Worm (Caenorhabditis elegans) whole organism, late embryonic: ENCODE results near the gene C02F12.5.

Experiments used
- C08G9.2 ChIP-seq: sonication (generic microtip); optimal IDR thresholded peaks from 2 replicates; lab custom pipeline; 2016; ENCODE audit warnings: mild to moderate bottlenecking, missing genetic modification characterization, moderate library complexity, missing compliant biosample characterization
- C38D4.7 ChIP-seq: fragments of 200-800 bp; sonication (Bioruptor generic); optimal IDR thresholded peaks from 2 replicates; lab custom pipeline; 2018; ENCODE audit warnings: mild to moderate bottlenecking, missing genetic modification characterization, moderate library complexity, missing compliant biosample characterization
- F13H6.1 ChIP-seq: sonication (generic microtip); optimal IDR thresholded peaks from 2 replicates; lab custom pipeline; 2016; ENCODE audit warnings: missing genetic modification characterization, missing compliant biosample characterization
- ahr-1 ChIP-seq: sonication (generic microtip); optimal IDR thresholded peaks from 2 replicates; lab custom pipeline; 2016; ENCODE audit warnings: missing genetic modification characterization, missing compliant biosample characterization
- ceh-14 ChIP-seq: sonication (generic microtip); optimal IDR thresholded peaks from 2 replicates; lab custom pipeline; 2016; ENCODE audit warnings: missing genotype, missing genetic modification characterization, missing compliant biosample characterization
- ceh-18 ChIP-seq: sonication (generic microtip); optimal IDR thresholded peaks from 2 replicates; lab custom pipeline; 2016; ENCODE audit warnings: missing genetic modification characterization, missing compliant biosample characterization
- ceh-19 ChIP-seq: fragments of 200-800 bp; sonication (Bioruptor generic); optimal IDR thresholded peaks from 2 replicates; lab custom pipeline; 2018; ENCODE audit warnings: mild to moderate bottlenecking, missing genetic modification characterization, missing compliant biosample characterization
- ceh-2 ChIP-seq: sonication (generic microtip); optimal IDR thresholded peaks from 2 replicates; lab custom pipeline; 2016; ENCODE audit warnings: missing genotype, missing genetic modification characterization, missing compliant biosample characterization
- ceh-22 ChIP-seq: sonication (generic microtip); optimal IDR thresholded peaks from 2 replicates; lab custom pipeline; 2017; ENCODE audit warnings: missing biosample characterization, missing genetic modification characterization
- ceh-31 ChIP-seq: sonication (generic microtip); optimal IDR thresholded peaks from 2 replicates; lab custom pipeline; 2016; ENCODE audit warnings: missing genetic modification characterization, missing compliant biosample characterization
- ceh-34 ChIP-seq: sonication (generic microtip); optimal IDR thresholded peaks from 2 replicates; lab custom pipeline; 2016; ENCODE audit warnings: mild to moderate bottlenecking, missing genetic modification characterization, missing compliant biosample characterization
- ceh-45 ChIP-seq: fragments of 200-800 bp; sonication (Bioruptor generic); IDR thresholded peaks from 2 replicates; pipeline ENCODE4 v1.3.6; 2022; ENCODE audit warnings: missing genetic modification reagents, missing genetic modification characterization, missing compliant biosample characterization
- ceh-48 ChIP-seq: sonication (generic microtip); optimal IDR thresholded peaks from 2 replicates; lab custom pipeline; 2016; ENCODE audit warnings: missing genetic modification characterization, inconsistent platforms, missing compliant biosample characterization
- dve-1 ChIP-seq: sonication (generic microtip); optimal IDR thresholded peaks from 2 replicates; lab custom pipeline; 2017; ENCODE audit warnings: antibody characterized with exemption, mild to moderate bottlenecking, missing genetic modification characterization, missing compliant biosample characterization
- elt-2 ChIP-seq: sonication (generic microtip); optimal IDR thresholded peaks from 2 replicates; lab custom pipeline; 2016; ENCODE audit warnings: missing genetic modification reagents, missing genetic modification characterization, missing compliant biosample characterization
- elt-4 ChIP-seq: sonication (generic microtip); optimal IDR thresholded peaks from 2 replicates; lab custom pipeline; 2016; ENCODE audit warnings: missing genetic modification characterization, missing compliant biosample characterization
- eyg-1 ChIP-seq: sonication (generic microtip); optimal IDR thresholded peaks from 2 replicates; lab custom pipeline; 2016; ENCODE audit warnings: missing genotype, missing genetic modification characterization, missing compliant biosample characterization
- fax-1 ChIP-seq: sonication (generic microtip); optimal IDR thresholded peaks from 2 replicates; lab custom pipeline; 2016; ENCODE audit warnings: missing genotype, missing genetic modification characterization, missing compliant biosample characterization
- gmeb-2 ChIP-seq: sonication (generic microtip); optimal IDR thresholded peaks from 2 replicates; lab custom pipeline; 2016; ENCODE audit warnings: missing genetic modification characterization, inconsistent platforms, missing compliant biosample characterization
- hlh-13 ChIP-seq: fragments of 200-800 bp; sonication (Bioruptor generic); optimal IDR thresholded peaks from 2 replicates; lab custom pipeline; 2018; ENCODE audit warnings: mild to moderate bottlenecking, missing genetic modification characterization, missing compliant biosample characterization
- hlh-30 ChIP-seq: sonication (generic microtip); optimal IDR thresholded peaks from 2 replicates; lab custom pipeline; 2017; ENCODE audit warnings: antibody characterized with exemption, missing genetic modification characterization, missing compliant biosample characterization; ENCODE audit not compliant: insufficient read depth
- hlh-8 ChIP-seq: sonication (generic microtip); optimal IDR thresholded peaks from 2 replicates; lab custom pipeline; 2016; ENCODE audit warnings: missing genotype, missing genetic modification characterization, missing compliant biosample characterization
- lim-6 ChIP-seq: sonication (generic microtip); optimal IDR thresholded peaks from 2 replicates; lab custom pipeline; 2016; ENCODE audit warnings: missing genetic modification characterization, missing compliant biosample characterization
- lin-11 ChIP-seq: fragments of 200-800 bp; sonication (Bioruptor generic); optimal IDR thresholded peaks from 2 replicates; lab custom pipeline; 2018; ENCODE audit warnings: mild to moderate bottlenecking, missing genetic modification characterization, missing compliant biosample characterization
- madf-2 ChIP-seq: sonication (generic microtip); optimal IDR thresholded peaks from 2 replicates; lab custom pipeline; 2017; ENCODE audit warnings: missing genetic modification characterization, missing compliant biosample characterization
- mec-3 ChIP-seq: sonication (generic microtip); optimal IDR thresholded peaks from 2 replicates; lab custom pipeline; 2016; ENCODE audit warnings: borderline replicate concordance, missing genetic modification characterization, missing compliant biosample characterization
- nhr-232 ChIP-seq: sonication (generic microtip); optimal IDR thresholded peaks from 2 replicates; lab custom pipeline; 2016; ENCODE audit warnings: missing genetic modification characterization, missing compliant biosample characterization
- npax-4 ChIP-seq: sonication (generic microtip); optimal IDR thresholded peaks from 2 replicates; lab custom pipeline; 2016; ENCODE audit warnings: missing genetic modification characterization, missing compliant biosample characterization
- odd-2 ChIP-seq: sonication (generic microtip); optimal IDR thresholded peaks from 2 replicates; lab custom pipeline; 2017; ENCODE audit warnings: antibody characterized with exemption, mild to moderate bottlenecking, missing genetic modification characterization, missing compliant biosample characterization
- pat-9 ChIP-seq: fragments of 200-800 bp; sonication (Bioruptor generic); optimal IDR thresholded peaks from 2 replicates; lab custom pipeline; 2018; ENCODE audit warnings: mild to moderate bottlenecking, missing genetic modification characterization, moderate library complexity, missing compliant biosample characterization
- pax-1 ChIP-seq: fragments of 150-350 bp; optimal IDR thresholded peaks from 2 replicates; lab custom pipeline; 2014; ENCODE audit warnings: missing biosample characterization, missing genetic modification characterization
- pha-4 ChIP-seq: fragments of 150-350 bp; optimal IDR thresholded peaks from 2 replicates; lab custom pipeline; 2018; ENCODE audit warnings: missing biosample characterization, missing genetic modification reagents, missing genetic modification characterization
- pqm-1 ChIP-seq: sonication (generic microtip); optimal IDR thresholded peaks from 2 replicates; lab custom pipeline; 2016; ENCODE audit warnings: missing genetic modification characterization, missing compliant biosample characterization
- pros-1 ChIP-seq: fragments of 150-350 bp; optimal IDR thresholded peaks from 2 replicates; lab custom pipeline; 2014; ENCODE audit warnings: missing biosample characterization, missing genetic modification reagents, missing genetic modification characterization
- ref-2 ChIP-seq: sonication (generic microtip); optimal IDR thresholded peaks from 2 replicates; lab custom pipeline; 2016; ENCODE audit warnings: missing genetic modification characterization, missing compliant biosample characterization
- sdc-2 ChIP-seq: sonication (generic microtip); optimal IDR thresholded peaks from 2 replicates; lab custom pipeline; 2016; ENCODE audit warnings: missing genotype, missing genetic modification characterization, missing compliant biosample characterization
- sox-2 ChIP-seq: fragments of 200-800 bp; sonication (Bioruptor generic); IDR thresholded peaks from 2 replicates; pipeline ENCODE4 v1.3.6; 2022; ENCODE audit warnings: missing genetic modification reagents, missing genetic modification characterization, missing compliant biosample characterization
- sox-4 ChIP-seq: sonication (generic microtip); optimal IDR thresholded peaks from 2 replicates; lab custom pipeline; 2017; ENCODE audit warnings: mild to moderate bottlenecking, missing genetic modification characterization, inconsistent platforms, missing compliant biosample characterization
- tbx-2 ChIP-seq: sonication (generic microtip); optimal IDR thresholded peaks from 2 replicates; lab custom pipeline; 2016; ENCODE audit warnings: missing genetic modification characterization, missing compliant biosample characterization
- tbx-7 ChIP-seq: sonication (generic microtip); optimal IDR thresholded peaks from 2 replicates; lab custom pipeline; 2016; ENCODE audit warnings: missing genotype, missing genetic modification characterization, missing compliant biosample characterization
- unc-3 ChIP-seq, 2 experiments: fragments of 200-800 bp in 1 of 2; sonication (Bioruptor generic) in 1 of 2; sonication (generic microtip) in 1 of 2; conservative IDR thresholded peaks in 1 of 2; optimal IDR thresholded peaks in 1 of 2; 2 replicates each; pipeline versions ENCODE4 v1.3.6 to Lab custom; 2016 to 2022; ENCODE audit warnings: missing compliant biosample characterization in 2 of 2, missing genetic modification characterization in 2 of 2, missing genetic modification reagents in 1 of 2
- unc-42 ChIP-seq: sonication (generic microtip); optimal IDR thresholded peaks from 2 replicates; lab custom pipeline; 2016; ENCODE audit warnings: missing genotype, missing genetic modification characterization, missing compliant biosample characterization
- zip-5 ChIP-seq: sonication (generic microtip); optimal IDR thresholded peaks from 2 replicates; lab custom pipeline; 2016; ENCODE audit warnings: missing genetic modification characterization, missing compliant biosample characterization
- ztf-16 ChIP-seq: sonication (generic microtip); optimal IDR thresholded peaks from 2 replicates; lab custom pipeline; 2017; ENCODE audit warnings: missing genetic modification characterization, missing compliant biosample characterization

C02F12.5 gene

DNA sequence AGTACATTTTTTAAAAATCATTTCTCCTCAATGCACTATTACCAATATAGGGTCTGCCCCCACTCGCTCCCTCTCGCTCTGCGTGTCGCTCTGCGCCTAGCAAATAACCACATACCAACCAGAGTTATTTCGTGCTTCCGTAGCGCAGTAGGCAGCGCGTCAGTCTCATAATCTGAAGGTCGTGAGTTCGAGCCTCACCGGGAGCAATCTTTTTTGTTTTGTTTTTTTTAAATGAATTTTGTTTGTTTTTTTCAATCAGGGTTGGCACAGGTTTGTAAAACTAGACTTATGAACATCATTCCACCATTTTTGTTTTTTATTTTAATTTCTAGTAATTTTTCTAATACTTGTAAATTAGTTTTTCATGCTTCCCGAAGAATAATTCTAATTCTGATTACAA lies 25.7 kb upstream of the C02F12.5 start (continued):
- TF ChIP-seq pros-1 (no peak), lin-11 (peak; percentile 83), sox-2 (GFP tag; lab: Robert Waterston, UW) (peak; percentile 79), hlh-13 (peak; percentile 74), ztf-16 (tag; lab: Kevin White, UChicago) (peak; percentile 76), gmeb-2 (tag; lab: Kevin White, UChicago) (peak; percentile 90), ceh-18 (peak; percentile 75), ceh-45 (GFP tag; lab: Robert Waterston, UW) (peak; percentile 94), eyg-1 (peak; percentile 81), elt-2 (tag; lab: Kevin White, UChicago) (peak; percentile 89), unc-42 (tag; lab: Kevin White, UChicago) (peak; percentile 68), hlh-30 (tag; lab: Kevin White, UChicago) (no peak), zip-5 (peak; percentile 40), lim-6 (tag; lab: Kevin White, UChicago) (no peak), sox-4 (peak; percentile 87), odd-2 (peak; percentile 22)
- TF ChIP-seq, all 69 proteins: peak for 58

DNA sequence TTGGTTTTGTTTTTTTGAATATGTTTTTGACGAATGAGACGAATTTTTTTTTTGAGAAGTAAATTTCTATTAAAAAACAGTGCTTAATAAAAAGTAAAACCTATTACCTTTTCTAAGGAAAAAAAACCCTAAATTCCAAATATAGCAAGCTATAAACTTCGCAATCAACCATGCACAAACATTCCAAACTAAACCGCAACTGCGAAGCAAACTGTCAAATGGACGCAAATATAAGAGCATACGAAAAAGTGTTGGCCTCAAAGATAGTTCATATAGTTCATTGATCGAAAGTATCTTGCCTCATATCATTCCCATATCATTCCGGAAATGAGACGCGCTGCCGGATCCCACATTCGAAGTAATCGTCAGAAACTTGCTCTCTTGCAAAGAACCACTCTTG lies 24.7 kb upstream of the C02F12.5 start, which contains the start of gene C01C4.3:
Gene C01C4.3 (plus strand): TSS at position 301 of the 400 bp plus-strand sequence.
- TF ChIP-seq npax-4 (tag; lab: Kevin White, UChicago) (no peak), C08G9.2 (tag; lab: Kevin White, UChicago) (no peak), C38D4.7 (GFP tag; lab: Kevin White, UChicago) (no peak), hlh-13 (no peak), ztf-16 (tag; lab: Kevin White, UChicago) (no peak), pat-9 (tag; lab: Kevin White, UChicago) (no peak), ceh-14 (tag; lab: Kevin White, UChicago) (no peak), elt-4 (tag; lab: Kevin White, UChicago) (no peak)

DNA sequence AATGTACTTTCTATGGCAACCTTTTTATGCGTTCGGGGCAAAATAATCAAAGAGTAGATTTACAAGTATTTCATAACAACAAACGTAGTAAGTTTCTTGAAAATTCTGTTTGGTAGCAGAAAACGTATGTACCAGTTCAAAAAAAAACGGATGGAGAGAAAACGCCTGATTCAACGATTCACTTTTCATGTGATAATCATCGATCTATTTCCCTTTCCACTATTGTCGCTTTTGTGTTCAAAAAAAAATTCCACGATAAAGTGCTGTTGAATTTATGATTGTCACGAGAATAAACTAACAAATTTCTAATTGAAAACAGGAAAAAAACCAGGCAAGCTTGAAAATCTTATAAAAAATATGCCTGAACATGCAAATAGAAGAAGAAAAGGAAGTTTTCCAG lies 23.9 kb upstream of the C02F12.5 start:
- TF ChIP-seq ceh-48 (tag; lab: Kevin White, UChicago) (no peak), ref-2 (no peak), ceh-31 (tag; lab: Kevin White, UChicago) (no peak), mec-3 (tag; lab: Kevin White, UChicago) (no peak), ceh-22 (tag; lab: Kevin White, UChicago) (no peak), fax-1 (no peak), C38D4.7 (GFP tag; lab: Kevin White, UChicago) (no peak), unc-3 (GFP tag; conservative IDR thresholded peaks at IDR 0.05; lab: Robert Waterston, UW) (no peak), unc-3 (tag; optimal IDR thresholded peaks at IDR 0.05; lab: Kevin White, UChicago) (no peak), nhr-232 (tag; lab: Kevin White, UChicago) (no peak), npax-4 (tag; lab: Kevin White, UChicago) (no peak), pqm-1 (tag; lab: Kevin White, UChicago) (no peak), ceh-19 (GFP tag; lab: Kevin White, UChicago) (no peak), dve-1 (tag; lab: Kevin White, UChicago) (no peak), lin-11 (no peak), lim-6 (tag; lab: Kevin White, UChicago) (no peak)

DNA sequence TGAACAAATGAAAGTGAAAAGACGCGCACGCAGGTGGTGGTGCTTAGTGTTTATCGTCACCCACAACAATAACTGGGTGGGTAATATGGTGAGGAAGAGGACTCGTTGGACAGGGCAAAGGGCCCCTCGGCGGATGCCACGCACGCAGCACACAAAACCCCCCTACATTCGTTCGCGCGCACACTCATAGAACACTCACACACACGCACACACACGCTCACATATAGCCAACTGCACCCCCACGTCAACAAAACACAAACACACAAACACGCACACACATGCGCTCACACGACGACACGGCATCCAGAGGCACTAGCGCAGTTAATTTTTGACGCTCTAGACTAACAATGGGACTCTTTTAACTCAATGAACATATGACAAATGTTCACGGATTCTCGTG lies 22.3 kb upstream of the C02F12.5 start:
- TF ChIP-seq tbx-7 (no peak), ceh-45 (GFP tag; lab: Robert Waterston, UW) (no peak), sdc-2 (tag; lab: Kevin White, UChicago) (peak; percentile 74), pax-1 (tag; lab: Kevin White, UChicago) (no peak), gmeb-2 (tag; lab: Kevin White, UChicago) (no peak), unc-3 (GFP tag; conservative IDR thresholded peaks at IDR 0.05; lab: Robert Waterston, UW) (no peak), unc-3 (tag; optimal IDR thresholded peaks at IDR 0.05; lab: Kevin White, UChicago) (no peak), ceh-2 (no peak), nhr-232 (tag; lab: Kevin White, UChicago) (no peak), zip-5 (no peak), ceh-48 (tag; lab: Kevin White, UChicago) (no peak), pat-9 (tag; lab: Kevin White, UChicago) (peak; percentile 15), madf-2 (tag; lab: Kevin White, UChicago) (peak; percentile 41), lim-6 (tag; lab: Kevin White, UChicago) (no peak), hlh-8 (no peak), ceh-31 (tag; lab: Kevin White, UChicago) (peak; percentile 72), sox-2 (GFP tag; lab: Robert Waterston, UW) (peak; percentile 37; the same call in 1 of the 2 replicates), F13H6.1 (tag; lab: Kevin White, UChicago) (no peak), odd-2 (no peak), ref-2 (peak; percentile 79), ceh-34 (no peak), pha-4 (tag; lab: Kevin White, UChicago) (no peak), tbx-2 (tag; lab: Kevin White, UChicago) (peak; percentile 79), ahr-1 (tag; lab: Kevin White, UChicago) (no peak), lin-11 (no peak), npax-4 (tag; lab: Kevin White, UChicago) (no peak), ceh-19 (GFP tag; lab: Kevin White, UChicago) (peak; percentile 50)
